Worm (Caenorhabditis elegans) whole organism, L2 larva: Measurements from ENCODE around the gene rnp-7.

ENCODE experiments used
- C34F6.9 ChIP-seq: fragments of 150-350 bp; optimal IDR thresholded peaks from 2 replicates; lab custom pipeline; 2014; ENCODE audit warnings: missing biosample characterization, missing genetic modification characterization
- F13H6.1 ChIP-seq: sonication (generic microtip); optimal IDR thresholded peaks from 2 replicates; lab custom pipeline; 2016; ENCODE audit warnings: missing genetic modification characterization, missing compliant biosample characterization
- R02D3.7 ChIP-seq: fragments of 150-350 bp; optimal IDR thresholded peaks from 2 replicates; lab custom pipeline; 2014; ENCODE audit warnings: missing biosample characterization, missing genetic modification characterization
- Y55F3AM.14 ChIP-seq: fragments of 200-800 bp; sonication (Bioruptor generic); optimal IDR thresholded peaks from 2 replicates; lab custom pipeline; 2018; ENCODE audit warnings: mild to moderate bottlenecking, missing genetic modification characterization, missing compliant biosample characterization
- ZK546.5 ChIP-seq: sonication (generic microtip); optimal IDR thresholded peaks from 2 replicates; lab custom pipeline; 2017; ENCODE audit warnings: missing biosample characterization, missing genetic modification characterization
- alr-1 ChIP-seq: fragments of 150-350 bp; optimal IDR thresholded peaks from 2 replicates; lab custom pipeline; 2014; ENCODE audit warnings: missing biosample characterization, missing genetic modification characterization
- aly-2 ChIP-seq: fragments of 150-350 bp; optimal IDR thresholded peaks from 2 replicates; lab custom pipeline; 2014; ENCODE audit warnings: missing biosample characterization, missing genetic modification characterization
- ama-1 ChIP-seq: fragments of 150-350 bp; optimal IDR thresholded peaks from 2 replicates; lab custom pipeline; 2018; ENCODE audit warnings: inconsistent platforms
- blmp-1 ChIP-seq: sonication (generic microtip); optimal IDR thresholded peaks from 2 replicates; lab custom pipeline; 2017; ENCODE audit warnings: missing genetic modification characterization, mild to moderate bottlenecking, missing compliant biosample characterization, antibody characterized with exemption, moderate library complexity; ENCODE audit not compliant: insufficient read depth
- ceh-16 ChIP-seq: fragments of 150-350 bp; optimal IDR thresholded peaks from 2 replicates; lab custom pipeline; 2014; ENCODE audit warnings: missing biosample characterization, missing genetic modification characterization
- crh-2 ChIP-seq: sonication (generic microtip); optimal IDR thresholded peaks from 2 replicates; lab custom pipeline; 2017; ENCODE audit warnings: missing biosample characterization, missing genetic modification characterization
- dmd-4 ChIP-seq: sonication (generic microtip); optimal IDR thresholded peaks from 2 replicates; lab custom pipeline; 2017; ENCODE audit warnings: missing biosample characterization, missing genetic modification characterization
- egl-27 ChIP-seq: sonication (generic microtip); optimal IDR thresholded peaks from 3 replicates; lab custom pipeline; 2017; ENCODE audit warnings: missing biosample characterization, missing genetic modification reagents, missing genetic modification characterization
- elt-1 ChIP-seq: fragments of 150-350 bp; optimal IDR thresholded peaks from 2 replicates; lab custom pipeline; 2014; ENCODE audit warnings: missing biosample characterization, missing genetic modification characterization
- elt-3 ChIP-seq: sonication (generic microtip); optimal IDR thresholded peaks from 2 replicates; lab custom pipeline; 2017; ENCODE audit warnings: missing biosample characterization, missing genetic modification characterization
- fos-1 ChIP-seq: fragments of 150-350 bp; optimal IDR thresholded peaks from 2 replicates; lab custom pipeline; 2014; ENCODE audit warnings: missing biosample characterization, missing genetic modification characterization
- gmeb-1 ChIP-seq: fragments of 150-350 bp; optimal IDR thresholded peaks from 2 replicates; lab custom pipeline; 2014; ENCODE audit warnings: missing biosample characterization, missing genetic modification characterization
- lin-11 ChIP-seq: fragments of 150-350 bp; sonication (generic microtip); optimal IDR thresholded peaks from 2 replicates; lab custom pipeline; 2014; ENCODE audit warnings: missing biosample characterization, missing genetic modification characterization, inconsistent platforms, mixed read lengths
- lin-13 ChIP-seq: fragments of 150-350 bp; optimal IDR thresholded peaks from 2 replicates; lab custom pipeline; 2014; ENCODE audit warnings: missing biosample characterization, missing genetic modification reagents, missing genetic modification characterization
- lin-39 ChIP-seq: fragments of 150-350 bp; optimal IDR thresholded peaks from 2 replicates; lab custom pipeline; 2014; ENCODE audit warnings: missing biosample characterization, missing genetic modification reagents, missing genetic modification characterization
- lsy-2 ChIP-seq, 2 experiments: fragments of 150-350 bp in 1 of 2; sonication (generic microtip) in 1 of 2; optimal IDR thresholded peaks; 2 replicates each; lab custom pipeline; 2014 to 2017; ENCODE audit warnings: missing biosample characterization in 2 of 2, missing genetic modification characterization in 2 of 2
- mab-5 ChIP-seq: fragments of 150-350 bp; optimal IDR thresholded peaks from 2 replicates; lab custom pipeline; 2014; ENCODE audit warnings: missing biosample characterization, missing genetic modification characterization
- mbf-1 ChIP-seq: sonication (generic microtip); optimal IDR thresholded peaks from 2 replicates; lab custom pipeline; 2017; ENCODE audit warnings: missing biosample characterization, missing genetic modification characterization
- mdl-1 ChIP-seq, 2 experiments: fragments of 150-350 bp in 1 of 2; sonication (generic microtip) in 1 of 2; optimal IDR thresholded peaks; 2 replicates each; lab custom pipeline; 2017; ENCODE audit warnings: missing biosample characterization in 2 of 2, missing genetic modification characterization in 2 of 2
- nhr-10 ChIP-seq: sonication (generic microtip); optimal IDR thresholded peaks from 2 replicates; lab custom pipeline; 2017; ENCODE audit warnings: missing biosample characterization, missing genetic modification characterization
- nhr-11 ChIP-seq: fragments of 150-350 bp; optimal IDR thresholded peaks from 2 replicates; lab custom pipeline; 2014; ENCODE audit warnings: missing biosample characterization, missing genetic modification characterization
- nhr-12 ChIP-seq: fragments of 150-350 bp; optimal IDR thresholded peaks from 2 replicates; lab custom pipeline; 2014; ENCODE audit warnings: missing biosample characterization, missing genetic modification characterization
- nhr-129 ChIP-seq: fragments of 150-350 bp; optimal IDR thresholded peaks from 2 replicates; lab custom pipeline; 2014; ENCODE audit warnings: missing biosample characterization, missing genetic modification characterization
- nhr-21 ChIP-seq: fragments of 150-350 bp; optimal IDR thresholded peaks from 2 replicates; lab custom pipeline; 2014; ENCODE audit warnings: missing biosample characterization, missing genetic modification characterization
- nhr-23 ChIP-seq: fragments of 150-350 bp; optimal IDR thresholded peaks from 2 replicates; lab custom pipeline; 2014; ENCODE audit warnings: missing biosample characterization, missing genetic modification reagents, missing genetic modification characterization
- nhr-237 ChIP-seq: fragments of 150-350 bp; optimal IDR thresholded peaks from 2 replicates; lab custom pipeline; 2014; ENCODE audit warnings: missing biosample characterization, missing genetic modification characterization
- nhr-25 ChIP-seq: fragments of 150-350 bp; sonication (generic microtip); optimal IDR thresholded peaks from 3 replicates; lab custom pipeline; 2014; ENCODE audit warnings: missing biosample characterization, missing genetic modification characterization
- nhr-6 ChIP-seq: fragments of 150-350 bp; optimal IDR thresholded peaks from 2 replicates; lab custom pipeline; 2014; ENCODE audit warnings: missing biosample characterization, missing genetic modification characterization
- nhr-77 ChIP-seq: fragments of 150-350 bp; optimal IDR thresholded peaks from 2 replicates; lab custom pipeline; 2014; ENCODE audit warnings: missing biosample characterization, missing genetic modification characterization
- peb-1 ChIP-seq: fragments of 150-350 bp; optimal IDR thresholded peaks from 2 replicates; lab custom pipeline; 2014; ENCODE audit warnings: missing biosample characterization, missing genetic modification characterization
- sem-4 ChIP-seq: fragments of 150-350 bp; optimal IDR thresholded peaks from 2 replicates; lab custom pipeline; 2014; ENCODE audit warnings: missing biosample characterization, missing genetic modification reagents, missing genetic modification characterization
- skn-1 ChIP-seq: sonication (generic microtip); optimal IDR thresholded peaks from 2 replicates; lab custom pipeline; 2017; ENCODE audit warnings: missing biosample characterization, missing genetic modification characterization
- sma-3 ChIP-seq: sonication (generic microtip); optimal IDR thresholded peaks from 2 replicates; lab custom pipeline; 2016; ENCODE audit warnings: missing genetic modification reagents, missing genetic modification characterization, missing compliant biosample characterization
- sma-9 ChIP-seq, 2 experiments: fragments of 150-350 bp in 1 of 2; sonication (generic microtip) in 1 of 2; optimal IDR thresholded peaks; 2 replicates each; lab custom pipeline; 2014 to 2016; ENCODE audit warnings: missing genetic modification characterization in 2 of 2, mild to moderate bottlenecking in 1 of 2, missing biosample characterization in 1 of 2, missing compliant biosample characterization in 1 of 2, missing genetic modification reagents in 1 of 2, moderate library complexity in 1 of 2
- snpc-4 ChIP-seq: fragments of 150-350 bp; optimal IDR thresholded peaks from 2 replicates; lab custom pipeline; 2014; ENCODE audit warnings: missing biosample characterization, missing genetic modification characterization
- unc-39 ChIP-seq: fragments of 150-350 bp; optimal IDR thresholded peaks from 2 replicates; lab custom pipeline; 2014; ENCODE audit warnings: missing biosample characterization, missing genetic modification characterization
- unc-55 ChIP-seq: fragments of 150-350 bp; sonication (generic microtip); optimal IDR thresholded peaks from 3 replicates; lab custom pipeline; 2014; ENCODE audit warnings: missing biosample characterization, missing genetic modification reagents, missing genetic modification characterization
- unc-62 ChIP-seq: fragments of 150-350 bp; optimal IDR thresholded peaks from 2 replicates; lab custom pipeline; 2014; ENCODE audit warnings: missing biosample characterization, missing genetic modification reagents, missing genetic modification characterization
- zag-1 ChIP-seq: fragments of 150-350 bp; optimal IDR thresholded peaks from 2 replicates; lab custom pipeline; 2014; ENCODE audit warnings: missing biosample characterization, missing genetic modification characterization
- ztf-1 ChIP-seq: fragments of 200-800 bp; sonication (Bioruptor generic); conservative IDR thresholded peaks from 2 replicates; pipeline ENCODE4 v1.3.6; 2022; ENCODE audit warnings: missing genetic modification characterization, missing compliant biosample characterization
- ztf-11 ChIP-seq: sonication (generic microtip); optimal IDR thresholded peaks from 2 replicates; lab custom pipeline; 2017; ENCODE audit warnings: missing biosample characterization, missing genetic modification characterization
- ztf-4 ChIP-seq: fragments of 150-350 bp; optimal IDR thresholded peaks from 2 replicates; lab custom pipeline; 2014; ENCODE audit warnings: missing biosample characterization, missing genetic modification characterization

Gene rnp-7

DNA sequence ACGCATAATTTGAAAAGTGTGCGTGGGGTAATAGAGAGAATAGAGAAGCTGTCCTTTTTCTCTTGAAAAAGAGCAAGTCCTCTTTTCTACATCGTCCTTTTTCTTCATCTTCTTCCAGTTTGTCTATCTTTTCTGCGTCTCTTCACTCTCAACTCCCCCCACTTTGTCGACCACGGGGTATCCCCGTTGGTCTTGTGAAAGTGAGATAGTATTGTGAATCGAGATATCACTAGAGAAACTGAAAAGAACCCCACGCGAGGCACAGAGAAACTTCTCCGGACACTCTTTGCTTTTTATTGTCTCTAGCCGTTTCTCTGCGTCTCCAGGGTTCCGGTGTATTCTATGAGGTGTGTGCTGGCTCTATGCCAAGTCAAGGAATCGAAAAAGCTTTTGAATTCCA is 5.3 kb downstream of the rnp-7 start (continued):
- TF ChIP-seq sma-9 (GFP tag; optimal IDR thresholded peaks at IDR 0.05; lab: Kevin White, UChicago) (peak; percentile 98), sma-9 (tag; optimal IDR thresholded peaks at IDR 0.05; lab: Kevin White, UChicago) (peak; percentile 38), elt-1 (tag; lab: Kevin White, UChicago) (no peak), nhr-6 (peak; percentile 96), alr-1 (tag; lab: Kevin White, UChicago) (no peak), R02D3.7 (tag; lab: Kevin White, UChicago) (no peak), sem-4 (tag; lab: Kevin White, UChicago) (peak; percentile 92), lin-39 (tag; lab: Kevin White, UChicago) (peak; percentile 35), crh-2 (tag; lab: Kevin White, UChicago) (peak; percentile 95), ceh-16 (tag; lab: Kevin White, UChicago) (peak; percentile 76), nhr-11 (no peak)
- TF ChIP-seq, all 48 proteins: peak for 31

- TF ChIP-seq skn-1 (peak; percentile 13), ZK546.5 (tag; lab: Kevin White, UChicago) (no peak), crh-2 (tag; lab: Kevin White, UChicago) (peak; percentile 50), ztf-11 (no peak), unc-55 (GFP tag; lab: Kevin White, UChicago) (peak; percentile 28), R02D3.7 (tag; lab: Kevin White, UChicago) (no peak), sma-9 (GFP tag; optimal IDR thresholded peaks at IDR 0.05; lab: Kevin White, UChicago) (peak; percentile 40), sma-9 (tag; optimal IDR thresholded peaks at IDR 0.05; lab: Kevin White, UChicago) (no peak)
Measured at ce11 chrIII:7154526-7154925, 6.4 kb downstream of the rnp-7 start.

- TF ChIP-seq aly-2 (tag; lab: Kevin White, UChicago) = no peak
- peak; percentile 79 for TF ChIP-seq fos-1
- no peak for TF ChIP-seq elt-3
- TF ChIP-seq nhr-10 (tag; lab: Kevin White, UChicago) = no peak
- peak; percentile 92 for TF ChIP-seq F13H6.1
- TF ChIP-seq Y55F3AM.14 (GFP tag; lab: Kevin White, UChicago) = peak; percentile 39
- no peak for TF ChIP-seq lin-11 (tag; lab: Kevin White, UChicago)
- TF ChIP-seq ztf-11 = no peak
- TF ChIP-seq snpc-4 = peak; percentile 80
- no peak for TF ChIP-seq skn-1
- peak; percentile 93 for TF ChIP-seq ztf-4 (tag; lab: Kevin White, UChicago)
- TF ChIP-seq C34F6.9 (tag; lab: Kevin White, UChicago) = peak; percentile 94
- TF ChIP-seq dmd-4 (tag; lab: Kevin White, UChicago) = no peak
- peak; percentile 64 for TF ChIP-seq mab-5 (tag; lab: Kevin White, UChicago)
- TF ChIP-seq lin-13 (GFP tag; lab: Kevin White, UChicago) = peak; percentile 82
- peak; percentile 90 for TF ChIP-seq nhr-129 (tag; lab: Kevin White, UChicago)
- TF ChIP-seq sem-4 (tag; lab: Kevin White, UChicago) = peak; percentile 88
- no peak for TF ChIP-seq elt-1 (tag; lab: Kevin White, UChicago)
- TF ChIP-seq zag-1 (tag; lab: Kevin White, UChicago) = peak; percentile 58
- no peak for TF ChIP-seq nhr-77
- peak; percentile 96 for TF ChIP-seq unc-55 (GFP tag; lab: Kevin White, UChicago)
- peak; percentile 95 for TF ChIP-seq crh-2 (tag; lab: Kevin White, UChicago)
- no peak for TF ChIP-seq unc-62 (GFP tag; lab: Kevin White, UChicago)
- peak; percentile 86 for TF ChIP-seq sma-3 (GFP tag; lab: Kevin White, UChicago)
- peak; percentile 98 for TF ChIP-seq sma-9 (GFP tag; optimal IDR thresholded peaks at IDR 0.05; lab: Kevin White, UChicago)
- TF ChIP-seq sma-9 (tag; optimal IDR thresholded peaks at IDR 0.05; lab: Kevin White, UChicago) = no peak
- TF ChIP-seq nhr-11 = no peak
- TF ChIP-seq ztf-1 (GFP tag; lab: Robert Waterston, UW) = no peak
- TF ChIP-seq blmp-1 = peak; percentile 66
- peak; percentile 84 for TF ChIP-seq ama-1 (lab: Kevin White, UChicago)
- TF ChIP-seq unc-39 (tag; lab: Kevin White, UChicago) = no peak
- TF ChIP-seq lsy-2 (tag; optimal IDR thresholded peaks at IDR 0.05; lab: Kevin White, UChicago) = peak; percentile 56 to 93
- peak; percentile 91 for TF ChIP-seq nhr-6
- peak; percentile 67 for TF ChIP-seq ceh-16 (tag; lab: Kevin White, UChicago)
- no peak for TF ChIP-seq mbf-1 (tag; lab: Kevin White, UChicago)
- peak; percentile 81 for TF ChIP-seq gmeb-1 (tag; lab: Kevin White, UChicago)
- no peak for TF ChIP-seq nhr-23 (tag; lab: Kevin White, UChicago)
- TF ChIP-seq peb-1 = no peak
- TF ChIP-seq nhr-237 (tag; lab: Kevin White, UChicago) = no peak
- TF ChIP-seq nhr-25 (tag; lab: Kevin White, UChicago) = peak; percentile 94
- TF ChIP-seq alr-1 (tag; lab: Kevin White, UChicago) = no peak
- peak; percentile 98 for TF ChIP-seq egl-27 (tag; lab: Kevin White, UChicago)
- TF ChIP-seq R02D3.7 (tag; lab: Kevin White, UChicago) = no peak
- peak; percentile 72 for TF ChIP-seq nhr-21
- TF ChIP-seq nhr-12 (tag; lab: Kevin White, UChicago) = no peak
- no peak for TF ChIP-seq lin-39 (tag; lab: Kevin White, UChicago)
- TF ChIP-seq mdl-1 (tag; optimal IDR thresholded peaks at IDR 0.05; lab: Kevin White, UChicago) = peak; percentile 71 to 85
Measured at ce11 chrIII:7153747-7154238, 7.2 kb downstream of the rnp-7 start, which contains the start of gene ogt-1. Gene ogt-1, minus strand, starts transcription at chrIII:7153797.
